Worm (Caenorhabditis elegans): ENCODE results near the gene C37E2.10.

The C37E2.10 gene

DNA sequence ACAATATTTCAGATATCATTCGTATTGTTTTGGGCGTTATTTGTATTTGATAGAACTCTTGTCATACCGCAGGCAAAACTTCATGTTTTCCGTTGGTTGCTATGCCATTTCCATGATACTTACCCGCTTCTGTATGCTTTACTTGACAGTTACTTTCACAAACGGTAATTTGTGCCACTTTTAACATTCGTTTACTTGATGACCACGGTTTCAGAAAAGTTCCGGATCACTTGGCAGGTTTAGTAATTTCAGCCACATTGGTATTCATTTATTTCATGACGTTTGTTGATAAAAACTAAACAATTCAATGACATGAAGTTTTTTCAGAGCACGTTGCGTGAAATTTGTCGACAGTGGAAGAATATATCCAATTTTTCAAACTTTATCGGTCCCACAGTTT is 700 bp downstream of the C37E2.10 start:
- no peak for TF ChIP-seq cog-1 (tag; optimal IDR thresholded peaks at IDR 0.05)
- TF ChIP-seq T22C8.4 (GFP tag; IDR thresholded peaks at IDR 0.05), result no peak

DNA sequence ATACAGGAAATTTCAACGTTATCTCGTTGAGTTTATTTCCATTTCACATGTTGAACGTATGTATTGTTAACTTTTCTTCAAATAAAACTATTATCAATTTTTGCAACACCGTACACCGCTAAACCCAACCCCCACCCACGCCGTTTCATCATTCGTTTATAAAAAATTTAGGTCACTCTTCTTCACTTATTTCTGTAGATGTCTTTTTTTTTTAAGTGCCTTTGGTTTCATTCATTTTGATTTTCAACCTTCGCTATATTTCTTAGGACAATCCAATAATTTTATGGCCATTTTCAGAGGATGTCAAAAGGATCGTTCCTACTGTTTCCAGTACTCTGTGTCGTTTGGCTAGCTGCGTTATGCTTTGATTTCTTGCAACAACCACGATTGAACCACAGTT is 1.4 kb downstream of the C37E2.10 start, which contains the start of gene C37E2.3:
Gene C37E2.3, plus strand, starts transcription at position 301 of the 400 bp plus-strand sequence.
- no peak for TF ChIP-seq ztf-29 (GFP tag; IDR thresholded peaks at IDR 0.05)
- TF ChIP-seq ref-1 (GFP tag; conservative IDR thresholded peaks at IDR 0.05), result no peak
- no peak for TF ChIP-seq ztf-23 (GFP tag; IDR thresholded peaks at IDR 0.05)
- TF ChIP-seq klf-2 (GFP tag; conservative IDR thresholded peaks at IDR 0.05), result no peak
- TF ChIP-seq T22C8.4 (GFP tag; IDR thresholded peaks at IDR 0.05), result no peak

DNA sequence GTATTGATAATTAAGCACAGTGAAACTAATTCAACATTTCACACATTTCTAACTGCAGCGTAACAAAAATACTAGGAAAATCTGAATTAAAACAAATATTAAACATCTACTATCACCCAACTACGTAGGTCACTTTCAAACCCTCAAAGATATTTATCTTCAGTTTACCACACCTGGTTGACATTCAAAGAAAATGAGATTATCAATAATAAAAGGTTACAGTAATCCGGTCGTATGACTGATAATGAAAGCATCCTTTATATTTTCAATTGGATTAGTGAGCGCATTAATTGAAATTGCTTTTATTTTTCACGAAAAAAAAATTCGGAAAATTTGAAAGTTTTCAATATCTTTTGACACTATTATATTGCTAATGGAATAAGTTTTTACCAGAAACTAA is 3.7 kb downstream of the C37E2.10 start:
- TF ChIP-seq ref-1 (GFP tag; conservative IDR thresholded peaks at IDR 0.05), result no peak
- no peak for TF ChIP-seq med-1 (GFP tag; optimal IDR thresholded peaks at IDR 0.05; ENCODE audit: insufficient read depth)
- TF ChIP-seq T22C8.4 (GFP tag; IDR thresholded peaks at IDR 0.05), result no peak
- TF ChIP-seq tab-1 (GFP tag; IDR thresholded peaks at IDR 0.05), result no peak
- no peak for TF ChIP-seq cog-1 (tag; optimal IDR thresholded peaks at IDR 0.05)

DNA sequence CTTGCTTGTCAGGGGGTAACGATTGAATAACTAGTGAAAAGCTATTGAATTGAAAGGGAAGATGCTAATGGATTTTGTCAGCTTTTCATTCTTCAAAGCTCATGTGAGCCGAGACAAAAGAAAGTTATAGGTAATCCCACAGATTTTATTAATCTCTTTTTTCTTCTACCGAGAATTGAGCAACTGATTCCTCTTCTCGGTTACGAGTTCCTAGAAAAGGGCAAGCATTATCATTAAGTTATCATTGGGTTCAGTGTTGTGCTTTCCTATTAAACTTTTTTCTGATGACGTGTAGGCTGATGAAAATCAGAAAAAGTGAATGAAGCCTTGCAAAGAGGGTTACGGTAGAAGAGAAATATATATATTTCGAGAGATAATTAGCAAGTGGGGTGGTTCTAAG is 6.8 kb downstream of the C37E2.10 start:
- TF ChIP-seq ref-1 (GFP tag; conservative IDR thresholded peaks at IDR 0.05) (no peak), tab-1 (GFP tag; IDR thresholded peaks at IDR 0.05) (no peak), cog-1 (tag; optimal IDR thresholded peaks at IDR 0.05) (no peak), flt-1 (GFP tag; IDR thresholded peaks at IDR 0.05) (no peak), ztf-29 (GFP tag; IDR thresholded peaks at IDR 0.05) (no peak), klf-2 (GFP tag; conservative IDR thresholded peaks at IDR 0.05) (no peak), T22C8.4 (GFP tag; IDR thresholded peaks at IDR 0.05) (no peak), med-1 (GFP tag; optimal IDR thresholded peaks at IDR 0.05; ENCODE audit: insufficient read depth) (no peak), ztf-23 (GFP tag; IDR thresholded peaks at IDR 0.05) (no peak)

DNA sequence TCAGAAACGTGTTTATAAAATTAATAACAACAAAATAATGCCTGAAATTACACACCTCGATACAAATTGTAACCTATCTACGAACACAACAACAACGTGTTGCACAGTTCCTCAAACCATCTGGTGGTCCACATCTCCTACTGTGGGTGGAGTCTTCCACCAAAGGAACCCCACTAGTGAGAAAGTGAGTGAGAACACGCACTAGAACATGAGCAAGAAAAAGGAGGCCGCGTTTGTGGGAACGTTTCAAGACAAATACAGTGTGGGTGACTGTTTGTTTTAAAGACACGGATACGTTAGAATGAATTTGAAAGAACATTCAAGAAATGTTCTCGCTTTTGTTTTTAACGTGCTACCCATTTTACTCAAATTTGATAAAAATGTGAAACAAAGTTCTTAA is 7.7 kb downstream of the C37E2.10 start, which contains the start of gene ceh-36:
Gene ceh-36, minus strand, starts transcription at position 101 of the 400 bp plus-strand sequence.
- no peak for TF ChIP-seq med-1 (GFP tag; optimal IDR thresholded peaks at IDR 0.05; ENCODE audit: insufficient read depth)
- TF ChIP-seq ztf-23 (GFP tag; IDR thresholded peaks at IDR 0.05), result no peak
- TF ChIP-seq ztf-29 (GFP tag; IDR thresholded peaks at IDR 0.05), result no peak
- no peak for TF ChIP-seq flt-1 (GFP tag; IDR thresholded peaks at IDR 0.05)
- no peak for TF ChIP-seq ref-1 (GFP tag; conservative IDR thresholded peaks at IDR 0.05)
- no peak for TF ChIP-seq klf-2 (GFP tag; conservative IDR thresholded peaks at IDR 0.05)
- no peak for TF ChIP-seq tab-1 (GFP tag; IDR thresholded peaks at IDR 0.05)
- no peak for TF ChIP-seq cog-1 (tag; optimal IDR thresholded peaks at IDR 0.05)
- TF ChIP-seq T22C8.4 (GFP tag; IDR thresholded peaks at IDR 0.05), result no peak

DNA sequence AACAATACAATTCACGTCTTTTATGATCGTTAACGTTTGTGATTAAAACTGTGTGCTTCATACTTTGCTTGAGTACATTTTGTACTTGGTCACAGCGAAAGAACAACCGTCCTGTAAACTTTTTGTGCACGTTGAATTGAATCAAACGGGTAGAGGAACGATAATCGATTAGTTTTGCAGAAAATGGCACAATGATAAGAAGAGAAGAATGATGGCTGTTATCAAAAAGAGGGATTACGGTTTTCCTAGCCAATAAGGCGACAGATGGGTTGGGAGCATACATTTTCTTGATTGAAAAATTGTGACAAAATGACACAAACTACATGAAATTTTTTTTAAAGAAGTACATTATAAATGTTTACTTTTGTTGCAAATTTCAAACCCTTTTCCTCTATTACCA is 15.5 kb downstream of the C37E2.10 start:
- TF ChIP-seq klf-2 (GFP tag; conservative IDR thresholded peaks at IDR 0.05) (no peak), T22C8.4 (GFP tag; IDR thresholded peaks at IDR 0.05) (no peak), med-1 (GFP tag; optimal IDR thresholded peaks at IDR 0.05; ENCODE audit: insufficient read depth) (no peak), ztf-29 (GFP tag; IDR thresholded peaks at IDR 0.05) (no peak), ztf-23 (GFP tag; IDR thresholded peaks at IDR 0.05) (no peak), ref-1 (GFP tag; conservative IDR thresholded peaks at IDR 0.05) (no peak), flt-1 (GFP tag; IDR thresholded peaks at IDR 0.05) (no peak), tab-1 (GFP tag; IDR thresholded peaks at IDR 0.05) (no peak), cog-1 (tag; optimal IDR thresholded peaks at IDR 0.05) (no peak)

DNA sequence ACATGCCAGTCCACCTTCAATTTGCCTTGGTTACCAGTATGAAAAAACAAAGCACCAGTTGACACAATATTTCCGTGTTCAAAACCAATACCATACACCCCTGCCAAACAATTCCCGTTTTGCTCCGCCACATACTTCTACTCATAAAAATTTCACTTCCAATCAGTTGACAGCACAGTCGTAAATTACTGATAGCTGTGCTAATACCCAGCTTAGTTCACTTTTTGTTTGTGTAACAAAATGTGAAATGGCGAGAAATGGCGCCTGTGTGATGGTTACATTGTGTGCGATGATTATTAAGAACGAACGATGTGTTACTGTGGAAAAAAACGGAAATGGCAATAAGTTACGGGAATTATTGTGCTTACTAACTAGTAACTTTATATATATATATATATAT is 27.5 kb downstream of the C37E2.10 start:
- no peak for TF ChIP-seq ztf-23 (GFP tag; IDR thresholded peaks at IDR 0.05)
- TF ChIP-seq cog-1 (tag; optimal IDR thresholded peaks at IDR 0.05), result no peak
- no peak for TF ChIP-seq med-1 (GFP tag; optimal IDR thresholded peaks at IDR 0.05; ENCODE audit: insufficient read depth)
- no peak for TF ChIP-seq flt-1 (GFP tag; IDR thresholded peaks at IDR 0.05)
- no peak for TF ChIP-seq tab-1 (GFP tag; IDR thresholded peaks at IDR 0.05)
- no peak for TF ChIP-seq ref-1 (GFP tag; conservative IDR thresholded peaks at IDR 0.05)
- TF ChIP-seq ztf-29 (GFP tag; IDR thresholded peaks at IDR 0.05), result no peak
- TF ChIP-seq klf-2 (GFP tag; conservative IDR thresholded peaks at IDR 0.05), result no peak
- no peak for TF ChIP-seq T22C8.4 (GFP tag; IDR thresholded peaks at IDR 0.05)

DNA sequence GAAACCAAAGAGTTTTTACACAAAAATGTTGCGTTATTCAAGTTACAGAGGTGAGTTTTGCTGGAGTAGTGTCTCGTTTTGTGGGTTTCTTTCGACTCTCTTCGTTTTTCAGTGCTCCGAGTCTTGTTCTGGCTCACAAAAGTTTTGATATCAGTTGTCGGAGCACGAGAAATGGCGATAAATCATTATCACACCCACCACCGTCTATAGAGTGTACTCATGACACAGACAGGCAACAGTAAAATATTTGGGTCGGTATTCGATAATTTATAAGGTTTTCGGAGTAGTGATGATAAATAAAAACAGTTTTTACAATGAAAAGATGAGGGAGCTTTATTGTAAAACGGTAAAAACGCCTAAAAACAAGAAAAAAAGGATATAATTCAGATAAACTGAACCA is 29.2 kb downstream of the C37E2.10 start, which contains the start of gene ceh-37:
Gene ceh-37, minus strand, starts transcription at position 59 of the 400 bp plus-strand sequence.
- no peak for TF ChIP-seq T22C8.4 (GFP tag; IDR thresholded peaks at IDR 0.05)
- no peak for TF ChIP-seq med-1 (GFP tag; optimal IDR thresholded peaks at IDR 0.05; ENCODE audit: insufficient read depth)
- TF ChIP-seq flt-1 (GFP tag; IDR thresholded peaks at IDR 0.05), result no peak
- no peak for TF ChIP-seq tab-1 (GFP tag; IDR thresholded peaks at IDR 0.05)
- no peak for TF ChIP-seq ref-1 (GFP tag; conservative IDR thresholded peaks at IDR 0.05)
- TF ChIP-seq ztf-29 (GFP tag; IDR thresholded peaks at IDR 0.05), result no peak
- TF ChIP-seq cog-1 (tag; optimal IDR thresholded peaks at IDR 0.05), result no peak
- no peak for TF ChIP-seq ztf-23 (GFP tag; IDR thresholded peaks at IDR 0.05)
- TF ChIP-seq klf-2 (GFP tag; conservative IDR thresholded peaks at IDR 0.05), result no peak

DNA sequence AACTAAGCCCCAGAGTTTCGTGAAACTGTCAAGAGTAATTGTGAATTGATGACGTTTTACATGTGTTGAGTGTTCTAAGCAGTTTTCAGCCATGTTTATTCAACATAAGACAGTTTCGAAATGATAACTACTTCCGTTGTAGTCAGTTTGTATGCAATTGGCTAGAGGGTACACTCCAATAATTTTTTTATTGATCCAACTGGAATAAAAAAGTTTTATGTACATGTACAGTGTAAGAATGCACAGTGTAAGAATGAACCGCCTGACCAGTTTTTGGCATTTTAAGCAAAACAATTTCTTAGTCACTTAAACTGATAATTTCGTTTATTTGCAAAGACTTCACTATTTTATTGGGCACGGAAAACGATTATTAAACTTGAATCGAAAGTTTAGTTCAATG is 34.5 kb downstream of the C37E2.10 start:
- TF ChIP-seq cog-1 (tag; optimal IDR thresholded peaks at IDR 0.05) (no peak), ref-1 (GFP tag; conservative IDR thresholded peaks at IDR 0.05) (no peak), med-1 (GFP tag; optimal IDR thresholded peaks at IDR 0.05; ENCODE audit: insufficient read depth) (no peak), T22C8.4 (GFP tag; IDR thresholded peaks at IDR 0.05) (no peak), tab-1 (GFP tag; IDR thresholded peaks at IDR 0.05) (no peak), flt-1 (GFP tag; IDR thresholded peaks at IDR 0.05) (no peak), ztf-29 (GFP tag; IDR thresholded peaks at IDR 0.05) (no peak), ztf-23 (GFP tag; IDR thresholded peaks at IDR 0.05) (no peak), klf-2 (GFP tag; conservative IDR thresholded peaks at IDR 0.05) (no peak)

DNA sequence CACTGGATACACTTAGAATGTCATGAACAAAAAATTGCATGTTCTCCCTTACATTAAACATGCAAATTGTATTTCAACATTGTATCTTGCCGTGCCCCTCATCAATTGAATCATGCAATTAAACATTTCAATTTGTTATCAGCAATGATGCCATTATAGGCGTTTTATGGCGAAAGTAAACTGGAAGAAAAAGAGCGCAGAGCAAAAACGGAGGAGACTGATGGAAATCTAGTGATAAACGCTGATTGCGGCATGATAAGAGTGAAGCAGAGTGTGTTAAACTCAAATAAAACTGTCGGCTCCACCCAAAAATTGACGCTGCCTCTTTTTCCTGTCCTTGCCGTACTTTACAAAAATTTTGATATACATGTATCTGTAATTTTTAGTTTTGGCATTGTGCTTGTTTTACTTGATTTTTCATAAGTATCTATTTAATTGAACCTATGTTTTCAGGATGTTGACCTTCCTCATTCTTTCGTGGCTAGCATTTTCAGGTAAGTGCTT is 35.8 kb downstream of the C37E2.10 start, which contains the start of gene K06G5.1:
Gene K06G5.1, plus strand, starts transcription at position 454 of the 504 bp plus-strand sequence.
- TF ChIP-seq tab-1 (GFP tag; IDR thresholded peaks at IDR 0.05) (no peak), ztf-29 (GFP tag; IDR thresholded peaks at IDR 0.05) (no peak), T22C8.4 (GFP tag; IDR thresholded peaks at IDR 0.05) (no peak), ref-1 (GFP tag; conservative IDR thresholded peaks at IDR 0.05) (no peak), cog-1 (tag; optimal IDR thresholded peaks at IDR 0.05) (no peak), flt-1 (GFP tag; IDR thresholded peaks at IDR 0.05) (no peak), med-1 (GFP tag; optimal IDR thresholded peaks at IDR 0.05; ENCODE audit: insufficient read depth) (no peak), ztf-23 (GFP tag; IDR thresholded peaks at IDR 0.05) (no peak), klf-2 (GFP tag; conservative IDR thresholded peaks at IDR 0.05) (no peak)
